Worm (Caenorhabditis elegans): Measurements from ENCODE around the gene F46C5.2.

Gene F46C5.2

DNA sequence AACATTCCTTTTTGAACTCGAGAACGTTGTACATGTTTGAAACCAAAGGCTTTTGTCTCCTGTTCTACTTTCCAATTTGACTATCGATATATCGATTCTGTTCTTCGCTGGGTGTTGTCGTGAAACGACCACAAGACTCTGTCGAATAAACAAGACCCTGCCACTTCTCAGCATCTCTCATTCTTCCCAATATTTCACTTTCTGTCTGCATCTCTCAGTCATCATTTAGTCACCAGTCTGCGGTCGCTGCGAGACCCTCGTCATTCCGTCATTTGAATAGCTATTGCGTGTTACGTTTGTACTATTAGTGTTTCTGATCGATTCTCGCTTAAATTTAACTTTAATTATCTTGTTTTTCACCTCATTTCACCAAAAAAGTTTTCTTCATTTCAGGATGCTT lies 41.7 kb downstream of the F46C5.2 start (continued):
- TF ChIP-seq nhr-77 (tag; optimal IDR thresholded peaks at IDR 0.05) (peak; percentile 87), snpc-1.2 (GFP tag; IDR thresholded peaks at IDR 0.05) (peak; percentile 58), ceh-62 (tag; optimal IDR thresholded peaks at IDR 0.05) (no peak), mes-2 (tag; optimal IDR thresholded peaks at IDR 0.05; ENCODE audit: poor library complexity, severe bottlenecking) (peak; percentile 88), nhr-28 (tag; optimal IDR thresholded peaks at IDR 0.05) (peak; percentile 89), lin-29 (GFP tag; IDR thresholded peaks at IDR 0.05) (peak; percentile 51; the same call in 1 of the 2 replicates), T26A8.4 (GFP tag; IDR thresholded peaks at IDR 0.05) (peak; percentile 91), attf-4 (tag; optimal IDR thresholded peaks at IDR 0.05) (no peak), ZK337.2 (GFP tag; IDR thresholded peaks at IDR 0.05) (no peak), saeg-2 (GFP tag; IDR thresholded peaks at IDR 0.05) (no peak; the same call in 1 of the 2 replicates), Y5F2A.4 (GFP tag; optimal IDR thresholded peaks at IDR 0.05) (no peak), unc-130 (GFP tag; optimal IDR thresholded peaks at IDR 0.05) (no peak), ces-1 (GFP tag; optimal IDR thresholded peaks at IDR 0.05) (no peak), nhr-41 (GFP tag; IDR thresholded peaks at IDR 0.05) (peak; percentile 35; the same call in 1 of the 2 replicates), ceh-28 (tag; optimal IDR thresholded peaks at IDR 0.05) (peak; percentile 86), ceh-20 (GFP tag; IDR thresholded peaks at IDR 0.05) (peak; percentile 83), F44E2.7 (GFP tag; IDR thresholded peaks at IDR 0.05) (no peak), ceh-82 (tag; optimal IDR thresholded peaks at IDR 0.05) (no peak), lin-38 (GFP tag; IDR thresholded peaks at IDR 0.05) (peak; percentile 60; the same call in 1 of the 2 replicates), nhr-111 (GFP tag; optimal IDR thresholded peaks at IDR 0.05) (no peak), vab-7 (GFP tag; IDR thresholded peaks at IDR 0.05) (peak; percentile 61), fos-1 (tag; optimal IDR thresholded peaks at IDR 0.05) (no peak), zfp-2 (tag; optimal IDR thresholded peaks at IDR 0.05) (peak; percentile 61), nhr-25 (tag; optimal IDR thresholded peaks at IDR 0.05; ENCODE audit: borderline replicate concordance, insufficient read depth) (peak; percentile 83), mxl-3 (GFP tag; optimal IDR thresholded peaks at IDR 0.05) (peak; percentile 73), zip-2 (tag; optimal IDR thresholded peaks at IDR 0.05) (peak; percentile 59), duxl-1 (tag; optimal IDR thresholded peaks at IDR 0.05; ENCODE audit: poor library complexity) (peak; percentile 77), madf-9 (GFP tag; conservative IDR thresholded peaks at IDR 0.05) (peak; percentile 50; the same call in 1 of the 2 replicates), hlh-30 (tag; optimal IDR thresholded peaks at IDR 0.05; ENCODE audit: insufficient read depth) (peak; percentile 100), fkh-10 (GFP tag; optimal IDR thresholded peaks at IDR 0.05) (peak; percentile 67), D1046.2 (GFP tag; IDR thresholded peaks at IDR 0.05) (no peak), lin-13 (GFP tag; optimal IDR thresholded peaks at IDR 0.05) (peak; percentile 59), zag-1 (tag; optimal IDR thresholded peaks at IDR 0.05) (no peak), gei-8 (GFP tag; optimal IDR thresholded peaks at IDR 0.05) (no peak), dmd-8 (GFP tag; IDR thresholded peaks at IDR 0.05) (no peak), lin-39 (tag; optimal IDR thresholded peaks at IDR 0.05) (no peak), lir-3 (tag; optimal IDR thresholded peaks at IDR 0.05) (no peak), aha-1 (tag) (peak; percentile 99), F10B5.3 (tag; optimal IDR thresholded peaks at IDR 0.05) (no peak), F37D6.2 (tag; optimal IDR thresholded peaks at IDR 0.05) (peak; percentile 58), unc-62 (GFP tag; optimal IDR thresholded peaks at IDR 0.05 in 1 of 2) (peak in 1 of 2 experiments; percentile 100), unc-62 (tag; optimal IDR thresholded peaks at IDR 0.05) (no peak), ceh-32 (tag; optimal IDR thresholded peaks at IDR 0.05; ENCODE audit: poor library complexity) (no peak), php-3 (GFP tag; IDR thresholded peaks at IDR 0.05) (peak; percentile 81), ceh-44 (GFP tag; IDR thresholded peaks at IDR 0.05) (no peak), mep-1 (tag; optimal IDR thresholded peaks at IDR 0.05) (peak; percentile 88), spr-1 (tag; optimal IDR thresholded peaks at IDR 0.05) (peak; percentile 71), zip-11 (GFP tag; IDR thresholded peaks at IDR 0.05) (no peak), snpc-4 (tag; optimal IDR thresholded peaks at IDR 0.05) (no peak), mdl-1 (tag; optimal IDR thresholded peaks at IDR 0.05) (peak in 1 of 2 experiments; percentile 83), ctbp-1 (GFP tag; IDR thresholded peaks at IDR 0.05) (peak; percentile 84), madf-5 (GFP tag; IDR thresholded peaks at IDR 0.05) (no peak)
